Worm (Caenorhabditis elegans): ENCODE measurements around the gene Y54E2A.4.

Y54E2A.4 gene

DNA sequence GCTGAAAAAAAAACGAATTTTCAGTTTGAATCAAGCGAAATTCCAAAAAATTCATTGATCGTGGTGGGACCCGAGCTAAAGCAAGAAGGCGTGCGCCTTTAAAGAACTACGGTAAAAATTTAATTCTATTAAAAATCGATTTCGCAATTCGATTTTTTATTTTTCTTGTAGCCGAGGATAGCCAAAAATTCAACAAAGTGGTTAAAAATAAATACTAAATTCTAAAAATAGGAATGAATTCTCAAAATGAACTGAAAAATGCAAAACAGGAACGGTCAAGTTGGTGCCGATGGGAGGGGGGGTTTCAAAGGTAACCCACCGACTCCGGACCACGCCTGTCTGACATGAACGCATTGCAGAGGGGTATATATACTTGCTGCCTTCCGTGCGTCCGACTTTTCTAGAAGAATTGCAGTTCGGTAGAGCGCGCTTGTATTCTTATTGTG, 46.7 kb downstream of the Y54E2A.4 start:
- TF ChIP-seq ccch-3 (GFP tag; optimal IDR thresholded peaks at IDR 0.05) (no peak), bed-2 (GFP tag; IDR thresholded peaks at IDR 0.05) (no peak), sea-2 (GFP tag; IDR thresholded peaks at IDR 0.05) (no peak), cebp-1 (GFP tag; IDR thresholded peaks at IDR 0.05) (peak; percentile 68), cebp-1 (tag; optimal IDR thresholded peaks at IDR 0.05) (peak; percentile 85), Y67H2A.10 (GFP tag; conservative IDR thresholded peaks at IDR 0.05) (no peak), B0261.1 (tag; optimal IDR thresholded peaks at IDR 0.05) (peak; percentile 62), ceh-91 (GFP tag; IDR thresholded peaks at IDR 0.05) (no peak), snpc-1.1 (tag; optimal IDR thresholded peaks at IDR 0.05; ENCODE audit: insufficient read depth) (no peak), Y53G8AR.9 (GFP tag; conservative IDR thresholded peaks at IDR 0.05) (no peak), pbrm-1 (GFP tag; IDR thresholded peaks at IDR 0.05) (0 out of 2 replicates have a peak, but pooled peaks have one; percentile 34), atf-7 (tag; optimal IDR thresholded peaks at IDR 0.05) (no peak), somi-1 (GFP tag; optimal IDR thresholded peaks at IDR 0.05) (no peak), efl-1 (GFP tag; optimal IDR thresholded peaks at IDR 0.05) (no peak), dpl-1 (GFP tag; optimal IDR thresholded peaks at IDR 0.05) (no peak), F55B11.4 (tag; optimal IDR thresholded peaks at IDR 0.05; ENCODE audit: borderline replicate concordance, insufficient read depth) (no peak), die-1 (tag; optimal IDR thresholded peaks at IDR 0.05) (no peak), akir-1 (GFP tag; optimal IDR thresholded peaks at IDR 0.05) (no peak), lin-35 (GFP tag; optimal IDR thresholded peaks at IDR 0.05) (peak in 1 of 3 experiments; percentile 61), lag-1 (GFP tag; IDR thresholded peaks at IDR 0.05) (no peak), hmg-1.2 (GFP tag; IDR thresholded peaks at IDR 0.05) (peak; percentile 43; the same call in 1 of the 2 replicates), aptf-3 (GFP tag; IDR thresholded peaks at IDR 0.05) (no peak), nhr-90 (tag; optimal IDR thresholded peaks at IDR 0.05) (no peak), lin-40 (tag; optimal IDR thresholded peaks at IDR 0.05) (peak; percentile 69), T07F8.4 (tag; optimal IDR thresholded peaks at IDR 0.05) (no peak), zfh-2 (GFP tag; conservative IDR thresholded peaks at IDR 0.05) (0 out of 2 replicates have a peak, but pooled peaks have one; percentile 31), T26A5.8 (tag; optimal IDR thresholded peaks at IDR 0.05) (no peak), chd-7 (tag; optimal IDR thresholded peaks at IDR 0.05) (no peak), let-607 (tag; optimal IDR thresholded peaks at IDR 0.05) (peak in 1 of 2 experiments; percentile 55), hrde-1 (tag; optimal IDR thresholded peaks at IDR 0.05; ENCODE audit: borderline replicate concordance) (no peak), mcd-1 (GFP tag; IDR thresholded peaks at IDR 0.05) (peak; percentile 85), D2030.7 (GFP tag; IDR thresholded peaks at IDR 0.05) (peak; percentile 52; the same call in 1 of the 2 replicates), Y53F4B.3 (GFP tag; IDR thresholded peaks at IDR 0.05) (no peak), him-1 (tag; optimal IDR thresholded peaks at IDR 0.05) (peak; percentile 49), tbx-9 (tag; optimal IDR thresholded peaks at IDR 0.05; ENCODE audit: borderline replicate concordance) (no peak), attf-5 (GFP tag; optimal IDR thresholded peaks at IDR 0.05) (no peak), hmg-20 (GFP tag; IDR thresholded peaks at IDR 0.05) (no peak), nfya-1 (tag; optimal IDR thresholded peaks at IDR 0.05; ENCODE audit: borderline replicate concordance, insufficient read depth) (no peak), zim-3 (tag; optimal IDR thresholded peaks at IDR 0.05) (no peak), C17E4.6 (GFP tag; IDR thresholded peaks at IDR 0.05) (no peak), aptf-2 (GFP tag; conservative IDR thresholded peaks at IDR 0.05) (no peak), ztf-26 (tag; optimal IDR thresholded peaks at IDR 0.05) (peak; percentile 36), nhr-120 (GFP tag; IDR thresholded peaks at IDR 0.05) (no peak), C06A6.2 (GFP tag; conservative IDR thresholded peaks at IDR 0.05) (0 out of 2 replicates have a peak, but pooled peaks have one; percentile 32), dox-1 (GFP tag; IDR thresholded peaks at IDR 0.05) (peak; percentile 53; the same call in 1 of the 2 replicates), F39B2.1 (GFP tag; IDR thresholded peaks at IDR 0.05) (no peak), rec-8 (tag; optimal IDR thresholded peaks at IDR 0.05) (no peak), gei-17 (GFP tag; optimal IDR thresholded peaks at IDR 0.05) (peak; percentile 50)
